Worm (Caenorhabditis elegans) whole organism, L4 larva: ENCODE measurements around the gene svh-5.

ENCODE experiments used
- F49E8.2 ChIP-seq: sonication (generic microtip); optimal IDR thresholded peaks from 2 replicates; lab custom pipeline; 2016; ENCODE audit warnings: missing compliant biosample characterization, mild to moderate bottlenecking, missing genetic modification characterization, borderline replicate concordance
- R02D3.7 ChIP-seq: fragments of 150-350 bp; sonication (generic microtip); optimal IDR thresholded peaks from 3 replicates; lab custom pipeline; 2014; ENCODE audit warnings: missing biosample characterization, missing genetic modification characterization
- daf-12 ChIP-seq: fragments of 150-350 bp; optimal IDR thresholded peaks from 2 replicates; lab custom pipeline; 2014; ENCODE audit warnings: missing biosample characterization, missing genetic modification reagents, missing genetic modification characterization
- egl-27 ChIP-seq: sonication (generic microtip); optimal IDR thresholded peaks from 3 replicates; lab custom pipeline; 2017; ENCODE audit warnings: missing biosample characterization, missing genetic modification reagents, missing genetic modification characterization
- hif-1 ChIP-seq, 2 experiments: sonication (generic microtip); optimal IDR thresholded peaks; 2 replicates each; lab custom pipeline; 2016 to 2017; ENCODE audit warnings: missing compliant biosample characterization in 2 of 2, missing genetic modification characterization in 2 of 2, missing genetic modification reagents in 2 of 2, missing genotype in 2 of 2, mild to moderate bottlenecking in 1 of 2
- nhr-76 ChIP-seq: fragments of 150-350 bp; optimal IDR thresholded peaks from 2 replicates; lab custom pipeline; 2014; ENCODE audit warnings: missing biosample characterization, missing genetic modification characterization
- sdz-12 ChIP-seq: fragments of 200-800 bp; sonication (Bioruptor generic); optimal IDR thresholded peaks from 2 replicates; lab custom pipeline; 2018; ENCODE audit warnings: mild to moderate bottlenecking, missing genetic modification characterization, missing compliant biosample characterization
- zfp-3 ChIP-seq: fragments of 200-800 bp; sonication (Bioruptor generic); conservative IDR thresholded peaks from 2 replicates; pipeline ENCODE4 v1.3.6; 2022; ENCODE audit warnings: missing genetic modification reagents, missing genetic modification characterization, missing compliant biosample characterization

DNA sequence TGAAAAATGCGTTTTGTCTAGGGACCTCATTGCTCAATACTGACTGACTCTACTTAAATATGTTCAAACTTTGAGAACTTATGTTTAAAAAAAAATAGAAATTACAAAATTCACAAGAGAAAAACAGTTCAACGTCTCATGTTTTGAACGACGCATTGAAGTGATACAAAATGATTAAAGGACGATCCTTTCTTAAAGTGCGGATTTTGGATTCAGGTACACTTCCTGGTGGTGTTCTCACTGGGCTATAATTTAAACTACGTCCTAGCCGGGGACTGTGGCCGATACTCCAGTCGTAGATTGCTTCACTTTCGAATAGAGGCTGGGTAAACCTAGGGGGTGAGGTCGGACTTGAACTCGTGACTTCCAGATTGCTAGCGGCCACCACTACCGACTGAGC lies 42.0 kb downstream of the svh-5 start:
- TF ChIP-seq sdz-12 (GFP tag; lab: Kevin White, UChicago) (no peak), nhr-76 (no peak), zfp-3 (GFP tag; lab: Robert Waterston, UW) (no peak), F49E8.2 (no peak), daf-12 (no peak), egl-27 (tag; lab: Kevin White, UChicago) (no peak), R02D3.7 (no peak), hif-1 (tag; optimal IDR thresholded peaks at IDR 0.05; lab: Kevin White, UChicago) (no peak)
